Fruit fly (Drosophila melanogaster) S2 (cell line): ENCODE measurements around the gene CG3808.

Source experiments
- CG8478 ChIP-seq: fragments of >200 bp; optimal IDR thresholded peaks from 2 replicates; lab custom pipeline; 2018
- CTCF ChIP-seq, 2 experiments: fragments of >200 bp; optimal IDR thresholded peaks; 2 replicates each; lab custom pipeline; 2018

dm6 chr3L:18988055-18988819 lies 12.2 kb downstream of the CG3808 start, which contains the start of gene CG11619:
- no peak for TF ChIP-seq CG8478 (lab: Kevin White, UChicago)
- no peak for TF ChIP-seq CTCF (optimal IDR thresholded peaks at IDR 0.05; lab: Kevin White, UChicago)
